Fruit fly (Drosophila melanogaster): ENCODE results near the gene pasha.

pasha gene

DNA sequence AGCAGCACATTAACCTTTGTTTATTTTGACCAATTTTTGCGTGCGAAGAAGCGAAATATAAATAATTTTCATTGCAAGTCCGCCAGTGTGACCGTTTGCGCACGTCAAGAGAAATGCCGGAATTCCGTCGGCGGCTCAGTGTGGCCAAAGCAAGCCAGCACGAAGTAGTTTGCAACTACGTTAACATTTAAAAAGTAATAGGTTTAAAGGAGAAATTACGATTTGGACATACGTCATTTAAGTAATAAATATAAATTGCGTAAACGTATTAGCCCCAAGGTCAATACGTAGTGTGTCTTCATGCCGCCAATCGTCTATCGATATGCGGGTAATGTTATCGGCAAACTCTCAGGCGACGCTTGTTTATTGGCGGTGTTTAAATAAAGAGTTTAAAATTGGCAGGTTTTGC, 37.2 kb upstream of the pasha start, which contains the start of the genes pygo and rod (continued):
- TF ChIP-seq CG34224 (GFP tag; IDR thresholded peaks at IDR 0.05; ENCODE audit: partially characterized antibody): peak; percentile 70
- TF ChIP-seq fd64A (GFP tag; optimal IDR thresholded peaks at IDR 0.05): no peak
- TF ChIP-seq Sry-δ (GFP tag; optimal IDR thresholded peaks at IDR 0.05): peak; percentile 73
- peak; percentile 21 for TF ChIP-seq CTCF (GFP tag; optimal IDR thresholded peaks at IDR 0.05)
- peak; percentile 34 for TF ChIP-seq lilli (GFP tag; optimal IDR thresholded peaks at IDR 0.05)
- TF ChIP-seq pzg (GFP tag; optimal IDR thresholded peaks at IDR 0.05): peak; percentile 86
- TF ChIP-seq YL-1 (GFP tag; optimal IDR thresholded peaks at IDR 0.05): peak; percentile 69
- TF ChIP-seq CG7963 (GFP tag; IDR thresholded peaks at IDR 0.05; ENCODE audit: partially characterized antibody): peak; percentile 58
- no peak for TF ChIP-seq NfI (GFP tag; optimal IDR thresholded peaks at IDR 0.05)
- peak; percentile 35; the same call in 1 of the 2 replicates for TF ChIP-seq CG3847 (GFP tag; IDR thresholded peaks at IDR 0.05)
- no peak for TF ChIP-seq CG1832 (GFP tag; optimal IDR thresholded peaks at IDR 0.05)
- peak; percentile 66 for TF ChIP-seq hkb (optimal IDR thresholded peaks at IDR 0.05)
- no peak for TF ChIP-seq hkb (GFP tag; IDR thresholded peaks at IDR 0.05)
- 0 out of 2 replicates have a peak, but pooled peaks have one; percentile 29 for TF ChIP-seq CG42726 (GFP tag; IDR thresholded peaks at IDR 0.05; ENCODE audit: partially characterized antibody)
- peak; percentile 78 for TF ChIP-seq Med (GFP tag)
- peak; percentile 22; the same call in 1 of the 3 replicates for TF ChIP-seq row (GFP tag; IDR thresholded peaks at IDR 0.05)
- no peak for TF ChIP-seq Ptx1 (GFP tag; IDR thresholded peaks at IDR 0.05)
- TF ChIP-seq CG14050 (GFP tag; IDR thresholded peaks at IDR 0.05): no peak
- TF ChIP-seq Doc3 (GFP tag; IDR thresholded peaks at IDR 0.05; ENCODE audit: partially characterized antibody): peak; percentile 64; the same call in 2 of the 3 replicates
- TF ChIP-seq zfh2 (GFP tag; optimal IDR thresholded peaks at IDR 0.05): peak; percentile 15
- no peak for TF ChIP-seq pfk (GFP tag; optimal IDR thresholded peaks at IDR 0.05)
- peak; percentile 34 for TF ChIP-seq CG12391 (tag; optimal IDR thresholded peaks at IDR 0.05)
- TF ChIP-seq CG14710 (tag; optimal IDR thresholded peaks at IDR 0.05): peak; percentile 62
- TF ChIP-seq org-1 (GFP tag; optimal IDR thresholded peaks at IDR 0.05): no peak
- TF ChIP-seq jumu (GFP tag; optimal IDR thresholded peaks at IDR 0.05): peak; percentile 59
- TF ChIP-seq psq (GFP tag; optimal IDR thresholded peaks at IDR 0.05): no peak
- peak; percentile 0 for TF ChIP-seq Camta (GFP tag; optimal IDR thresholded peaks at IDR 0.05)
- peak; percentile 20 for TF ChIP-seq CG2120 (GFP tag; optimal IDR thresholded peaks at IDR 0.05)
- no peak for TF ChIP-seq CG4730 (GFP tag; IDR thresholded peaks at IDR 0.05)
- TF ChIP-seq wor (GFP tag; IDR thresholded peaks at IDR 0.05): no peak
- TF ChIP-seq ci (GFP tag; IDR thresholded peaks at IDR 0.05): peak; percentile 28; the same call in 1 of the 3 replicates
- TF ChIP-seq CHES-1-like (GFP tag; optimal IDR thresholded peaks at IDR 0.05): peak; percentile 13
- peak; percentile 67 for TF ChIP-seq CG16813 (GFP tag; IDR thresholded peaks at IDR 0.05; ENCODE audit: partially characterized antibody)
- no peak for TF ChIP-seq CG31224 (GFP tag; IDR thresholded peaks at IDR 0.05)
- peak; percentile 47 for TF ChIP-seq inv (GFP tag; IDR thresholded peaks at IDR 0.05; ENCODE audit: partially characterized antibody)
- peak; percentile 48 for TF ChIP-seq phol (tag; optimal IDR thresholded peaks at IDR 0.05)
- peak; percentile 38 for TF ChIP-seq CG30403 (GFP tag; optimal IDR thresholded peaks at IDR 0.05)
- TF ChIP-seq ato (GFP tag; IDR thresholded peaks at IDR 0.05; ENCODE audit: partially characterized antibody): 0 out of 2 replicates have a peak, but pooled peaks have one; percentile 39
- no peak for TF ChIP-seq fd3F (GFP tag; optimal IDR thresholded peaks at IDR 0.05)
- TF ChIP-seq CG34422 (GFP tag; IDR thresholded peaks at IDR 0.05): peak; percentile 50; the same call in 1 of the 3 replicates
- peak; percentile 39 for TF ChIP-seq Xbp1 (GFP tag; optimal IDR thresholded peaks at IDR 0.05)
- TF ChIP-seq CG7786 (GFP tag; optimal IDR thresholded peaks at IDR 0.05): peak; percentile 13
- peak; percentile 70 for TF ChIP-seq Scr (GFP tag; IDR thresholded peaks at IDR 0.05; ENCODE audit: partially characterized antibody)
- peak; percentile 45 for TF ChIP-seq bbx (GFP tag; IDR thresholded peaks at IDR 0.05; ENCODE audit: partially characterized antibody)
- TF ChIP-seq Max (GFP tag; optimal IDR thresholded peaks at IDR 0.05): peak; percentile 16
- peak; percentile 93 for TF ChIP-seq Sin3A (optimal IDR thresholded peaks at IDR 0.05)
- peak; percentile 74 for TF ChIP-seq sna (GFP tag; IDR thresholded peaks at IDR 0.05; ENCODE audit: partially characterized antibody)
- peak; percentile 68 for TF ChIP-seq Dref (GFP tag; IDR thresholded peaks at IDR 0.05)
- TF ChIP-seq sd (tag; optimal IDR thresholded peaks at IDR 0.05): peak; percentile 97
- TF ChIP-seq CG30020 (tag; optimal IDR thresholded peaks at IDR 0.05): peak; percentile 8
- TF ChIP-seq vnd (GFP tag; IDR thresholded peaks at IDR 0.05; ENCODE audit: partially characterized antibody): 0 out of 3 replicates have a peak, but pooled peaks have one; percentile 30

Data from whole organism, embryonic.